Fruit fly (Drosophila melanogaster): ENCODE results near the gene AMPdeam.

Gene AMPdeam

DNA sequence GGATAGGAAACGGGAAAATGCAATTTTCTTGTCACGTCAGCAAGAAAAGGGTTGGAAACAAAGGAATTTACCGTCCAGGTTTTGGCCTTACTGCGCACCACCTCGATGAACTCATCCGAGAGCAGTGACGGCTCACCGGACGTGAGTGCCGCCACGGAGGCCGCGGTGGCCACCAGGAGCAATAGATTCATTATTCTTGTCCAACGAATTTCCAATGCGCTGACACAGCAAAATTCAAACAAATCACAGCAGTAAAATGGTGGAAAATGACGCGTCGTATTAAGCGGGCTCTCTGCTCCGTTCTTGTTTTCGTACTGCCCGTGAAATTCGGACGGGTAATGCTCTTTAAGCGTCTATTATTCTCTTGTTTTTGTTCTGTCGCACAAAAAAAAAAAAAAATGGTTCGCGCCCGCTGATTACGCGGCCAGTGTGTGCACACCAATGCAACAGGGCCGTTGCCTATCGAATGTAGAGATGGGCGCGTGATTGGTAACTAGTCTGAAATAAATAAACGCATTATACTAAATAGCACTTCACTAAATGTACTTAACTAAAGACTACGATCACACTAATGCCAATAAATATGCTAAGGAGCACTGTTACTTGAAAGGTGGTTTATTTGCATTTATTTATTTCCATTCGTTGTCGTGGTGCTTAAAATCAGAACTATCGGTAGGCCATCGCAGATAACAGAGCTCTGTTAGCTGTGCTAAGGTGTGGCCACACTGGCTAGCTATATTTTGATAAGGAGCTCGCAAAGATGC, 63.7 kb downstream of the AMPdeam start, which contains the start of the genes CtsB and amrt (continued):
- TF ChIP-seq svp (GFP tag) = no peak
- TF ChIP-seq spab (GFP tag; optimal IDR thresholded peaks at IDR 0.05) = peak; percentile 48
- peak; percentile 71 for TF ChIP-seq Sox14 (GFP tag; optimal IDR thresholded peaks at IDR 0.05)
- no peak; the same call in 1 of the 2 replicates for TF ChIP-seq CG11294 (GFP tag; IDR thresholded peaks at IDR 0.05)
- peak; percentile 50 for TF ChIP-seq CG10669 (GFP tag; optimal IDR thresholded peaks at IDR 0.05)
- TF ChIP-seq Sox15 (GFP tag; optimal IDR thresholded peaks at IDR 0.05) = peak; percentile 36
- peak; percentile 70 for TF ChIP-seq CG6808 (GFP tag; optimal IDR thresholded peaks at IDR 0.05)
- TF ChIP-seq dsx (GFP tag; optimal IDR thresholded peaks at IDR 0.05; ENCODE audit: poor library complexity, severe bottlenecking) = peak; percentile 17
- peak; percentile 31 for TF ChIP-seq CG7368 (GFP tag; optimal IDR thresholded peaks at IDR 0.05)
- TF ChIP-seq CG31627 (GFP tag; optimal IDR thresholded peaks at IDR 0.05) = peak; percentile 63
- TF ChIP-seq Smox (GFP tag; optimal IDR thresholded peaks at IDR 0.05) = peak; percentile 64
- TF ChIP-seq Sox102F (GFP tag; optimal IDR thresholded peaks at IDR 0.05) = peak; percentile 46
- TF ChIP-seq CG8319 (GFP tag; optimal IDR thresholded peaks at IDR 0.05) = peak; percentile 7
- TF ChIP-seq CG6276 (GFP tag; optimal IDR thresholded peaks at IDR 0.05) = peak; percentile 70
- TF ChIP-seq CG6854 (GFP tag; optimal IDR thresholded peaks at IDR 0.05) = no peak
